Comparison of ENCODE assay signal across 1 fruit fly cellular context in the genomic region with DNA sequence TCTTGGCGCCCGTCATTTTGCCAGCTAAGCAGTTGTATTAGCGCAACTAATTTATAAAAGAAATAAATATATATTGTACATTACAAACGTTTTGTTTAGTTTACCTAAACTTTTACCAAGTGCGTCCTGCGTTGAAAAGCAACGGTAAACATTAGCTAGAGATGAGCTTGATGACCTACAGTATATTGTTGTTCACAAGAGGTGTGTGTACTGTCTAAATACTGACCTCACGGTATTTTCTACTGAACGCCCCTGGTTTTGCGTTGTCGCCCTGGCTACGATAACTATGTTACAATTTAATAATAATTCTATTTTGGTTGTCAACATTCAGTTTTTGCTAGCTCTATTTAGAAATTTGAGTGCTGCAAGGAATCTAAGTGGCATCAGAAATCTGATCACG.
TF ChIP-seq lines count a peak whose summit lies in the region.

A gene (plus strand): TSS at position 262 of the 400 bp plus-strand sequence.

TF ChIP-seq in whole organism, embryonic, 481 proteins besides CTCF, POLR2A, EP300 and RAD21 (continued from another document):
- TF ChIP-seq CG33213 (GFP tag; optimal IDR thresholded peaks at IDR 0.05; lab: Kevin White, UChicago) (peak; percentile 64), CG6683 (GFP tag; optimal IDR thresholded peaks at IDR 0.05; lab: Kevin White, UChicago) (no peak), al (GFP tag; IDR thresholded peaks at IDR 0.05; lab: Robert Waterston, UW) (no peak), wdn (GFP tag; IDR thresholded peaks at IDR 0.05; lab: Robert Waterston, UW) (peak; percentile 6; the same call in 1 of the 2 replicates), CG6813 (GFP tag; optimal IDR thresholded peaks at IDR 0.05; lab: Kevin White, UChicago) (no peak), CG10979 (tag; optimal IDR thresholded peaks at IDR 0.05; lab: Kevin White, UChicago) (no peak), CG31441 (GFP tag; IDR thresholded peaks at IDR 0.05; lab: Robert Waterston, UW) (no peak), BEAF-32 (GFP tag; optimal IDR thresholded peaks at IDR 0.05; lab: Kevin White, UChicago) (peak; percentile 71), MESR4 (GFP tag; optimal IDR thresholded peaks at IDR 0.05; lab: Kevin White, UChicago) (peak; percentile 51), Blimp-1 (GFP tag; optimal IDR thresholded peaks at IDR 0.05; lab: Kevin White, UChicago) (no peak), B-H2 (GFP tag; optimal IDR thresholded peaks at IDR 0.05; lab: Kevin White, UChicago) (peak; percentile 0), tgo (GFP tag; IDR thresholded peaks at IDR 0.05; lab: Robert Waterston, UW) (no peak; the same call in 2 of the 3 replicates), Poxn (GFP tag; IDR thresholded peaks at IDR 0.05; lab: Robert Waterston, UW) (no peak), Scr (GFP tag; IDR thresholded peaks at IDR 0.05; lab: Robert Waterston, UW; ENCODE audit: partially characterized antibody) (peak; percentile 53), Bgb (GFP tag; IDR thresholded peaks at IDR 0.05; lab: Robert Waterston, UW; ENCODE audit: partially characterized antibody) (peak; percentile 67), CG4328 (GFP tag; optimal IDR thresholded peaks at IDR 0.05; lab: Kevin White, UChicago) (no peak), pros (GFP tag; optimal IDR thresholded peaks at IDR 0.05; lab: Kevin White, UChicago) (no peak), vfl (GFP tag; optimal IDR thresholded peaks at IDR 0.05; lab: Kevin White, UChicago) (peak; percentile 5), CG18262 (tag; optimal IDR thresholded peaks at IDR 0.05; lab: Kevin White, UChicago) (no peak), CG3407 (GFP tag; optimal IDR thresholded peaks at IDR 0.05; lab: Kevin White, UChicago) (no peak), ind (GFP tag; optimal IDR thresholded peaks at IDR 0.05; lab: Kevin White, UChicago) (peak; percentile 38), pan (optimal IDR thresholded peaks at IDR 0.05; lab: Kevin White, UChicago) (no peak), pan (GFP tag; optimal IDR thresholded peaks at IDR 0.05 in 1 of 2, IDR thresholded peaks at IDR 0.05 in 1 of 2) (peak in 1 of 2 experiments; percentile 51), cato (GFP tag; optimal IDR thresholded peaks at IDR 0.05; lab: Kevin White, UChicago; ENCODE audit: borderline replicate concordance) (no peak), CG7987 (GFP tag; optimal IDR thresholded peaks at IDR 0.05; lab: Kevin White, UChicago) (peak; percentile 9), CG17802 (tag; optimal IDR thresholded peaks at IDR 0.05; lab: Kevin White, UChicago) (peak; percentile 75), Jarid2 (GFP tag; optimal IDR thresholded peaks at IDR 0.05; lab: Kevin White, UChicago) (no peak), kay (GFP tag; optimal IDR thresholded peaks at IDR 0.05; lab: Kevin White, UChicago) (peak; percentile 12), tx (GFP tag; optimal IDR thresholded peaks at IDR 0.05; lab: Kevin White, UChicago) (peak; percentile 17), abd-A (tag; optimal IDR thresholded peaks at IDR 0.05; lab: Kevin White, UChicago) (no peak), lmd (GFP tag; IDR thresholded peaks at IDR 0.05; lab: Robert Waterston, UW) (no peak), CG9876 (GFP tag; optimal IDR thresholded peaks at IDR 0.05; lab: Kevin White, UChicago) (peak; percentile 30)
